Worm (Caenorhabditis elegans): ENCODE data around the gene ceh-30.

ce11 chrX:3022330-3023088, 40.9 kb upstream of the ceh-30 start:
- TF ChIP-seq ceh-14 (tag; optimal IDR thresholded peaks at IDR 0.05) (no peak), ama-1 (optimal IDR thresholded peaks at IDR 0.05) (no peak), nhr-232 (tag; optimal IDR thresholded peaks at IDR 0.05) (no peak), ceh-31 (tag; optimal IDR thresholded peaks at IDR 0.05) (no peak), tbx-7 (tag; optimal IDR thresholded peaks at IDR 0.05) (no peak), ceh-2 (tag; optimal IDR thresholded peaks at IDR 0.05) (no peak), fkh-10 (GFP tag; optimal IDR thresholded peaks at IDR 0.05) (no peak), pag-3 (tag; optimal IDR thresholded peaks at IDR 0.05; ENCODE audit: borderline replicate concordance) (no peak), Y22D7AL.16 (tag; optimal IDR thresholded peaks at IDR 0.05) (no peak), sdc-2 (tag; optimal IDR thresholded peaks at IDR 0.05) (no peak), ceh-48 (tag; optimal IDR thresholded peaks at IDR 0.05) (no peak), fkh-6 (tag; optimal IDR thresholded peaks at IDR 0.05) (no peak)

Data from whole organism, late embryonic.